Fruit fly (Drosophila melanogaster) whole organism, embryonic: ENCODE measurements around the gene Actbeta.

Experiments used
- Ets65A ChIP-seq: fragments of 200-800 bp; sonication (Bioruptor generic); peaks from one replicate; lab custom pipeline; 2016; ENCODE audit warnings: missing biosample characterization, missing genetic modification characterization
- Nf-YB ChIP-seq: fragments of 200-800 bp; sonication (Bioruptor generic); optimal IDR thresholded peaks from 3 replicates; lab custom pipeline; 2019; ENCODE audit warnings: missing biosample characterization, mild to moderate bottlenecking, missing genetic modification characterization, moderate library complexity
- fd3F ChIP-seq: fragments of 200-800 bp; sonication (Bioruptor generic); optimal IDR thresholded peaks from 2 replicates; lab custom pipeline; 2018; ENCODE audit warnings: missing biosample characterization, mild to moderate bottlenecking, missing genetic modification characterization, moderate library complexity
- gcm2 ChIP-seq: fragments of 200-800 bp; sonication (Bioruptor generic); optimal IDR thresholded peaks from 2 replicates; lab custom pipeline; 2016; ENCODE audit warnings: missing biosample characterization, missing genetic modification characterization
- gro ChIP-seq: fragments of 200-800 bp; sonication (Bioruptor generic); optimal IDR thresholded peaks from 2 replicates; lab custom pipeline; 2016; ENCODE audit warnings: missing biosample characterization, missing genetic modification characterization
- pho ChIP-seq: fragments of 200-800 bp; sonication (Bioruptor generic); optimal IDR thresholded peaks from 2 replicates; lab custom pipeline; 2016; ENCODE audit warnings: missing biosample characterization, missing genetic modification characterization
- wek ChIP-seq: fragments of 200-800 bp; sonication (Bioruptor generic); optimal IDR thresholded peaks from 3 replicates; lab custom pipeline; 2018; ENCODE audit warnings: missing biosample characterization, mild to moderate bottlenecking, missing genetic modification characterization, moderate library complexity

DNA sequence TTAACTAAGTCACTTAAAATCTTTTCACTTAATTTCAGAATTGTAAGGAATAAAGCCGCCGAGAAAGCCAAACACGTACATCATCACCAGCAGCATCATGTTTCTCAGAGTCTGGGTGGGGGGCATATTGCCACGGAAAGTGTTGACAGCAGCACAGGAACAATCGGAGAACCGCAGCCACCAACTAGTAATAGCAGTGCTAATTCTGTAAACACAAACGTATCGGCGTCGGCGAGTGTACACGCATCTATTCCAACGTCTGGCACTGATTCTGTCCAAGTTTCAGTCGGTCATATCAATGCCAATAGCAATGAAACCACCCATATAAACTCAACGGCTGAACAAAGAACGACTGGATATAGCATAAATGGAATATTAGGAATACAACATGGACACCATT is 21.5 kb upstream of the Actbeta start:
- TF ChIP-seq wek (GFP tag; lab: Kevin White, UChicago) (no peak), pho (GFP tag; lab: Kevin White, UChicago) (no peak), gcm2 (GFP tag; lab: Kevin White, UChicago) (no peak), fd3F (no peak), Ets65A (GFP tag; lab: Kevin White, UChicago) (no peak), Nf-YB (no peak), gro (GFP tag; lab: Kevin White, UChicago) (no peak)
